Fruit fly (Drosophila melanogaster) whole organism, larva: ENCODE results near the gene CG14034.

Source experiments
- noc ChIP-seq: fragments of 200-800 bp; sonication (Bioruptor generic); optimal IDR thresholded peaks from 3 replicates; lab custom pipeline; 2019; ENCODE audit warnings: missing biosample characterization, mild to moderate bottlenecking, missing genetic modification characterization, moderate library complexity

CG14034 gene

DNA sequence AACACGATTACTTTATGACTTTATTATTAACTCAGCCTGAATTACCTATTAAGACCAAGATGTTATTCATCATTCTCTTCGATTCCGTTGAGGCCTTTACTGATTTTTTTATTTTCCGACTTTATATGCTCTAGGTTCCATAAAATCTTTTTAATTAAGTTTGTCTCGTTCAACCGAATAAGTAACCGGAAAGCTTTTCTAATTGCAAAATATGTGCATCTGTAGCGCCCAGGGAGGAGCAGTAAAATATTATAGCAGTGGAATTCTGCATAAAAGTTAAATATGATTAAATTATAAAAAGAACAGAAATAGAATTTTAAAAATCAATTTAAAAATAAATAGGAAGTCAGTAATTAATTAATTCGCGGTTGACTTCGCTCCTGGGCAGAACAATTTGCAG, at the start of gene CG14034, which contains the start of gene TpnC25D:
Gene CG14034 (minus strand): TSS at position 101 of the 400 bp plus-strand sequence.
Gene TpnC25D (plus strand): TSS at position 260 of the 400 bp plus-strand sequence.
- no peak for TF ChIP-seq noc (tag; lab: Kevin White, UChicago)

DNA sequence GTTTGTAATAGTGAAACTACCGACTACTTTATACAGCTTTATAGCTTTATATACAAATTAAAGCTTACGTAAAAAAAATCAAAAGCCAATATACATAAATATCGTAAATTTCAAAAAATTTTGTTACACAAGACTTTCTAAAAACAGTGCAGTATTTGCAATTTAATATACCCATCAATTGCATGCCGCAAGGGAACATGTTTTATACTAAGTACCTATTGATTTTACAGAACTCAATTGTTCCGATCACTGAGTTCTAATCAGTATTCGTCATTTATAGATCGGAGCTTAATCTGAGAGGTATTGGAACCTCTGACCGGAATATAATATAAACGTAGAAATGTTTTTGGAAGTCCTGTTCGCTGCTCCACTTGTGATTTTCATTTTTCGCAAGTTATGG, 49.8 kb upstream of the CG14034 start, which contains the start of gene Cyp4ac2:
Gene Cyp4ac2 (plus strand): TSS at position 301 of the 400 bp plus-strand sequence.
- TF ChIP-seq noc (tag; lab: Kevin White, UChicago) = no peak

dm6 chr2L:5264157-5264556, 47.8 kb upstream of the CG14034 start:
- no peak for TF ChIP-seq noc (tag; lab: Kevin White, UChicago)

DNA sequence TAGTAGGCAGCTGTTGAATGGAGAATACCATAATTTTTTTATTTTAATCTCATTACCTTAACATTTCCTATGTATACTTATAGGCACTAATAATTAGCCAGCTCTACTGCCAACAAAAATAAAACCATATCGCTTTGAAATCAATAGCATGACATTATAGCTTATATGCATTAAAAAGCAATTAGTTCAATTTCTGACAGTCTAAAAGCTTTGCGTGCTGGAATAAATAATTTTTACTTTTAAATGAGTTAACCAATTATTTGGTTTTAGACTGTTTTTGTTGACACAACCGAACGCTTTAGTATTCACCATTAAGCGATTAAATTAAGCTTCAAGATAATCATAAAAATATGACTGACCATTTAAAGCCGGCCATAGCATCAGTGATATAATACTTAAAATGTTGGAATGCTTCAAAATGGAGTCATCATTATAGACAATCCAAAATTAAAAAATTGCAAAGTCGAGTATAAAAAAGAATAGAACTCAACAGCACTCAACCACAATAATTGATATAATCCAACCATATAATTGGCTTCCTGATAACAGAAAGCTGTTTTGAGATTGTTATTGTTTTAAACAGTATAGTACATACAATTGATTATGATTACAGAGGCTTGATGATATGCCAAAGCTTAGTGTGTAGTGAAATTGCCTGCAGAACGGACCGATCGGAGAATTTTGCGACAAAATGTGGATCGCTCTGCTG, 47.2 kb upstream of the CG14034 start, which contains the start of gene Cyp4ac1:
Gene Cyp4ac1 (plus strand): TSS at position 659 of the 709 bp plus-strand sequence.
- TF ChIP-seq noc (tag; lab: Kevin White, UChicago) = no peak

dm6 chr2L:5261223-5261984, 45.1 kb upstream of the CG14034 start:
- TF ChIP-seq noc (tag; lab: Kevin White, UChicago) = no peak

dm6 chr2L:5260267-5260666, 43.9 kb upstream of the CG14034 start:
- no peak for TF ChIP-seq noc (tag; lab: Kevin White, UChicago)

DNA sequence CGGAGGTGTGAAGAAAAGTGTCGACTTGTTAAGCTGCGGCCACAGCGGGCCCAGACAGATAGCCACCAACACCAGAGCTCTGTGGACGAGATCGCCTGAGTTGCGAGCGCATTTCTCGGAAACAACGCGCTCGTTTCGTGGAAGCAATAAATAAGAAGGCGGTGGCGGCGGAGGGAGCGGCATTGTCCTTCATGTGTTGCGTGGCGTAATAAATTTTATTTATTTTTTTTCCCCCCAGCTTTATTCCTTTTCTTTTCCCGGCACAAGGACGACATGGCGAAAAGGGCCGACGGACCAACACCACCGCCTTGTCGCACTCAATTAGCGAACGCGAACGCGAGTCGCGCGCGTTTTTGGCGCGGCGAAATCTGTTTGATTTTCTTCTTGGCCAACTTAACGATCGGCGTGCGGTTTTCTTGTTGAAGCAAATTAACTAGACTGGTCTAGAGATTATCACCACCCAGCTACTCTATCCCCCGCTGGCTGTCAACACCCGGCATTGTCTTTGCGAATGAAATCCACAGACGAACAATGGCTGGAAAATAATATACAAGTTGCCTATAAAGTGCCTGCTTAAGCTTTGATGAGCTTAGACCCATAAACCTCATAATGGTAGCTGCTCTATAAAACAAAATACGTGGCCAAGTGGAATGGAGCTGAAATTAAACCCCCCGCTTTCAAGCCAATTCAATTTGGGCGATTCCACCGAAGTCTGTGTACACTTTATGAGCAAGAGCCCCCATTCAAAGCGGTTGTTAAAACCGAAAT, 42.9 kb upstream of the CG14034 start:
- TF ChIP-seq noc (tag; lab: Kevin White, UChicago) = no peak

dm6 chr2L:5256036-5256846, 39.9 kb upstream of the CG14034 start:
- no peak for TF ChIP-seq noc (tag; lab: Kevin White, UChicago)

DNA sequence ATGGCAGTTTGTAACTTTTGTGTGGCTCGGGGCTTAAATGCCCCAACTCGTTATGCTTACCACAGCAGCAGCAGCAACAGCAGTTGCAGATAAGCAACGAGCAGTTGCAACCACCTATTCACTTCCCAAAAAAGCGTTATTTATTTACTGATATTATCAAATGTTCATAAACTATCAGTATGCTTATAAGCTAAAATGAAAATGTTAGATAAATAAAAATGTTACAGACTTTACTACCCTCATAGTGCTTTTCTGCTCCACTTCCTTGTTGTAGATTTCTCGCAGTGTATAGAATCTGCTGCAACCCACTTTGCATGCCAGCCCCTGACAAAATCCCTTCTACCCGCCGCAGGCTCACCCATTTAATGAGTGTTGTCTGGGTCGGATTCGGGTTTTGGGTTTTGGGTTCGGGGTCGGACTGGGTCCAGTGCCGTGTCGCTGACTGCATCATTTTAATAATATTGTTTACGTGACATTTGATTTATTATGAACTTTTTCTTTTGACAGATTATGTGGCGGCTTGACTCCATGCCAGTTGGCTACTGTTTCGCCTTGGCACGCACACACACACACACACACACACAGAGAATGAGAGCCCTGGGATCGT, 37.9 kb upstream of the CG14034 start:
- no peak for TF ChIP-seq noc (tag; lab: Kevin White, UChicago)

dm6 chr2L:5252399-5253030, 36.2 kb upstream of the CG14034 start:
- TF ChIP-seq noc (tag; lab: Kevin White, UChicago) = no peak

DNA sequence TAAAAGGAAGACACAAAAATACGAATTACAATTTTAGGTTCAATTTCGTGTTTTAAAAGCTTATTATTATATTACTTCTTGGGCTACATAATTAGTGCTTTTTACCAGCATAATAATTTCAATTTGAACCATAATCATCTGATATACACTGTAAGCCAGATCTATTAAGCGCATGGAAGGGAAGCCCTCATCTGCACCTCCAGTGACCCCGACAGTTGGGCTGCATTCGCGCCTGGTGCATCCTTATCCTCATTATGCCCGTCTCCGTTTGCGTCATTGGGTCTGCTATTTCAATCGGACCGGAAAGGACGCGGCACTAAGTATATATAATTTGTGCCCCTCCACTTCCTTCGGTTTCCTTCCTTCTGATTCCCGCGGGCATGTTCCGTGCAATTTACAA, 35.4 kb upstream of the CG14034 start:
- TF ChIP-seq noc (tag; lab: Kevin White, UChicago) = no peak

DNA sequence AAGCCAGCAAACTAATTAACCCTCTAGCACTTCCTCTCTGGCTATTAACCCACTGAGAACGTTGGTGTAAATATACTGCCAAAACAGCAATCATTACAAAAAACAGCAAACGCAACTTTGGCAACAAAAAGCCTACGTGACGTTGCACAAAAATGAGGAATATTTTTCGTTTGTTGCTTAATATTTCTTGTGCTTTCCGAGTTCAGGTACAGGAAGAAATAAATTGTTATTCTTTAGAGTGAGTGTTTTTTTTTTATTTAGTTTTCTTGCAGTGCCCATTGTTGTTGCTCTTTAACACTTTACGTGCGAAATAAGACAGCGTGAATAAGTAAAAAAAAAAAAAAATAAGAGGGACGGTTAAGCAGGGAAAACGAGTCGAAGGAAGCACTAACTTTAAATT, 34.8 kb upstream of the CG14034 start:
- no peak for TF ChIP-seq noc (tag; lab: Kevin White, UChicago)

DNA sequence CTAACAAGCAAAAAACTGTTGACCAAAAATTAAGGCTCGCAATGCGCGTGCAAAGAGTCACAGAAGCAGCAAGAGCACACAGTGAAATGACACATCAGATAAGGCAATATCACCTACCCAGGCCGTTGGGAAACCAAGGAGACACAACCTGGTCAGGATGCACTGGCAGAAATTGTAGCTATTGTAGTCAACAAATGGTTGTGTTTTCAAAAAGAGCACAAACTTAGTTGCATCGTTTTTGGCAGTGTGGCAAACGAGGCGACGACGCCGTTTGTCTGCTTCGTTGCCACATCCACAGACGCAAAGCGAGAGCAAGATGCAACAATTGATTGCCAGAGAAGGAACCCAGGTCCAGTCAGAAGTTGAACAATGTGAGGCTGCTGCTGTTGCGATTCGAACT, 33.4 kb upstream of the CG14034 start:
- no peak for TF ChIP-seq noc (tag; lab: Kevin White, UChicago)

DNA sequence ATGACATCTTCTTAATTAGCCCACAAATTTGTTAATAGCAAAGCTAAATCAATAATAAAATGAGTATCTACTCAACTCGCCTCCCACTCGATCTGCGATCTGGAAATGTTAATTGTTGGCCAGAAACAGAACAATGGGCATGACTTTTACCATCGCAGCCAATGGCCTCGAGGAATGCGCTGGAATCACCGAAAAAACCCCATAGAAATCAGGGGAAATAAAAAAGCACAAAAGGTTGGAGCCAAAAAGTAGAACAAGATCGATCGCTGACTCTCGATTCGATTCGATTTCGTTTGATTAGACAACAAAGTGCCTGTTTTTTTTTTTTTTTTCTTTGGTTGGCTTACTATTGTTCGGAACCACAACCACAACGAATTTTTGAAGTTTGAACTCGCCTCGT, 32.2 kb upstream of the CG14034 start:
- TF ChIP-seq noc (tag; lab: Kevin White, UChicago) = no peak
